Worm (Caenorhabditis elegans): ENCODE measurements around the gene srv-19.

Gene srv-19

DNA sequence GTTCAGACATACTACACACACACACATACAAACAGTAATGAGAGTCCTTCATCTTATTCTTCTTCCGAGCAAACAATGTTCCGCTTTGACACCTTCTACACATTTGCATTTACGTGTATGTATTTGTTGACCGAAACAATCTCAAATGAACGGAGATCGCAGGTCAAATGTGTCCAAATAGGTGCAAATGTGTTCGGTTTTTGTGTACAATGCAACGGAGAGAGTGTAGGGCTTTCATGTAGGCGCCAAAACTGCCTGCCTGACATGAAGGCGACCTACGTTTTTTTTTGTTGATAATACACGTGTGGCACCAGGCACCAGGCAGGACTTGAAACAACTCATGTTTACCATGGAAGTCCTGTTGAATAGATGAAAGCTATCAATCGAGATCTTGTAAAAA is 16.8 kb downstream of the srv-19 start:
- TF ChIP-seq hlh-1 (tag; optimal IDR thresholded peaks at IDR 0.05), result no peak
- no peak for TF ChIP-seq nhr-12 (tag; optimal IDR thresholded peaks at IDR 0.05)
- peak; percentile 58 for TF ChIP-seq nhr-2 (tag; optimal IDR thresholded peaks at IDR 0.05)
- no peak for TF ChIP-seq ceh-83 (GFP tag; optimal IDR thresholded peaks at IDR 0.05)
- TF ChIP-seq unc-120 (tag; optimal IDR thresholded peaks at IDR 0.05; ENCODE audit: poor library complexity, severe bottlenecking), result no peak
- TF ChIP-seq cnd-1 (tag; optimal IDR thresholded peaks at IDR 0.05), result no peak

DNA sequence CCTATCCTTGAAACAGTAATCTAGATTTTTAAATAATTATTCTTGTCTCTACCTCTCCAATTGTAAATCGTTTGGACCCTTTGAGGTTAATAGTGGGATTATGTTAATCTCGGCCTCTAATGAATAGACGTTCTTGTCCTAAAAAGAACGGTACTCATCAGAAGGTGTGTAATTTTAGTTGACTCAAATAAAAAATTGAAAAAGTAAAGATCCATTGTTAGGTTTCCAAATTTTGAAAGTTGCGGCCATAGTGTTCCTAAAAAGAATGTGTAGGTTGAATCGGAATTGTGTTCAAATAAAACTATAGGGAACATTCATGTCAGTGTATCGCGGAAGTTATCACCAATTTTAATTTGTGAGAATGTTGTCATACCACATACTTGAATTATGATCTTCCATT is 18.1 kb downstream of the srv-19 start:
- TF ChIP-seq unc-120 (tag; optimal IDR thresholded peaks at IDR 0.05; ENCODE audit: poor library complexity, severe bottlenecking), result no peak
- TF ChIP-seq lin-32 (GFP tag; optimal IDR thresholded peaks at IDR 0.05), result no peak
- TF ChIP-seq ceh-83 (GFP tag; optimal IDR thresholded peaks at IDR 0.05), result no peak
- no peak for TF ChIP-seq ztf-11 (tag; optimal IDR thresholded peaks at IDR 0.05)
- no peak for TF ChIP-seq sptf-1 (tag; optimal IDR thresholded peaks at IDR 0.05)
- TF ChIP-seq hlh-1 (tag; optimal IDR thresholded peaks at IDR 0.05), result no peak
- TF ChIP-seq pha-4 (tag; optimal IDR thresholded peaks at IDR 0.05), result no peak
- TF ChIP-seq elt-3 (tag; optimal IDR thresholded peaks at IDR 0.05), result no peak
- no peak for TF ChIP-seq ceh-43 (GFP tag; optimal IDR thresholded peaks at IDR 0.05)
- no peak for TF ChIP-seq unc-39 (tag; optimal IDR thresholded peaks at IDR 0.05)
- TF ChIP-seq M03D4.4 (tag; optimal IDR thresholded peaks at IDR 0.05), result no peak
- TF ChIP-seq nhr-237 (tag; optimal IDR thresholded peaks at IDR 0.05), result no peak

ce11 chrIV:5850765-5851377 is 22.9 kb downstream of the srv-19 start:
- no peak for TF ChIP-seq ceh-83 (GFP tag; optimal IDR thresholded peaks at IDR 0.05)
- no peak for TF ChIP-seq nhr-76 (tag; optimal IDR thresholded peaks at IDR 0.05)
- TF ChIP-seq ceh-39 (tag; optimal IDR thresholded peaks at IDR 0.05), result no peak
- TF ChIP-seq nhr-28 (tag; optimal IDR thresholded peaks at IDR 0.05), result no peak
- TF ChIP-seq lin-32 (GFP tag; optimal IDR thresholded peaks at IDR 0.05), result no peak
- TF ChIP-seq blmp-1 (tag; optimal IDR thresholded peaks at IDR 0.05), result no peak
- no peak for TF ChIP-seq mab-5 (tag; optimal IDR thresholded peaks at IDR 0.05)
- no peak for TF ChIP-seq mep-1 (tag; optimal IDR thresholded peaks at IDR 0.05)

- TF ChIP-seq mep-1 (tag; optimal IDR thresholded peaks at IDR 0.05), result no peak
- TF ChIP-seq drap-1 (GFP tag; optimal IDR thresholded peaks at IDR 0.05), result no peak
- TF ChIP-seq ceh-39 (tag; optimal IDR thresholded peaks at IDR 0.05), result no peak
- TF ChIP-seq zip-8 (tag; optimal IDR thresholded peaks at IDR 0.05), result no peak
- TF ChIP-seq pha-4 (tag; optimal IDR thresholded peaks at IDR 0.05), result no peak
- no peak for TF ChIP-seq elt-1 (tag; optimal IDR thresholded peaks at IDR 0.05; ENCODE audit: borderline replicate concordance, insufficient read depth)
- TF ChIP-seq unc-39 (tag; optimal IDR thresholded peaks at IDR 0.05), result no peak
- no peak for TF ChIP-seq mls-2 (tag; optimal IDR thresholded peaks at IDR 0.05)
- TF ChIP-seq ces-1 (GFP tag; optimal IDR thresholded peaks at IDR 0.05), result peak; percentile 46
- TF ChIP-seq lin-32 (GFP tag; optimal IDR thresholded peaks at IDR 0.05), result no peak
- TF ChIP-seq ham-2 (GFP tag; optimal IDR thresholded peaks at IDR 0.05), result no peak
- TF ChIP-seq bed-3 (GFP tag; optimal IDR thresholded peaks at IDR 0.05), result no peak
- peak; percentile 5 for TF ChIP-seq lsy-2 (tag; optimal IDR thresholded peaks at IDR 0.05)
- no peak for TF ChIP-seq unc-62 (GFP tag; optimal IDR thresholded peaks at IDR 0.05)
- TF ChIP-seq nhr-76 (tag; optimal IDR thresholded peaks at IDR 0.05), result no peak
- no peak for TF ChIP-seq sptf-1 (tag; optimal IDR thresholded peaks at IDR 0.05)
- no peak for TF ChIP-seq nhr-2 (tag; optimal IDR thresholded peaks at IDR 0.05)
- no peak for TF ChIP-seq blmp-1 (tag; optimal IDR thresholded peaks at IDR 0.05)
- no peak for TF ChIP-seq mab-5 (tag; optimal IDR thresholded peaks at IDR 0.05)
- TF ChIP-seq hlh-1 (tag; optimal IDR thresholded peaks at IDR 0.05), result peak; percentile 98
- TF ChIP-seq nhr-12 (tag; optimal IDR thresholded peaks at IDR 0.05), result no peak
- no peak for TF ChIP-seq nhr-28 (tag; optimal IDR thresholded peaks at IDR 0.05)
- TF ChIP-seq cnd-1 (tag; optimal IDR thresholded peaks at IDR 0.05), result no peak
- no peak for TF ChIP-seq nhr-237 (tag; optimal IDR thresholded peaks at IDR 0.05)
- TF ChIP-seq ztf-11 (tag; optimal IDR thresholded peaks at IDR 0.05), result no peak
- TF ChIP-seq unc-120 (tag; optimal IDR thresholded peaks at IDR 0.05; ENCODE audit: poor library complexity, severe bottlenecking), result no peak
- TF ChIP-seq ceh-83 (GFP tag; optimal IDR thresholded peaks at IDR 0.05), result no peak
- no peak for TF ChIP-seq flh-1 (GFP tag; optimal IDR thresholded peaks at IDR 0.05)
- peak; percentile 26 for TF ChIP-seq lin-13 (tag; optimal IDR thresholded peaks at IDR 0.05)
- TF ChIP-seq ceh-43 (GFP tag; optimal IDR thresholded peaks at IDR 0.05), result no peak
- no peak for TF ChIP-seq M03D4.4 (tag; optimal IDR thresholded peaks at IDR 0.05)
Measured at ce11 chrIV:5847986-5848707, 25.6 kb downstream of the srv-19 start, which contains the start of gene sams-3. TSS of gene sams-3 (plus strand) at chrIV:5848657.
